Worm (Caenorhabditis elegans) whole organism, L2 larva: ENCODE data around the gene ssp-10.

Source experiments
- C34F6.9 ChIP-seq: fragments of 150-350 bp; optimal IDR thresholded peaks from 2 replicates; lab custom pipeline; 2014; ENCODE audit warnings: missing biosample characterization, missing genetic modification characterization
- F13H6.1 ChIP-seq: sonication (generic microtip); optimal IDR thresholded peaks from 2 replicates; lab custom pipeline; 2016; ENCODE audit warnings: missing genetic modification characterization, missing compliant biosample characterization
- R02D3.7 ChIP-seq: fragments of 150-350 bp; optimal IDR thresholded peaks from 2 replicates; lab custom pipeline; 2014; ENCODE audit warnings: missing biosample characterization, missing genetic modification characterization
- Y55F3AM.14 ChIP-seq: fragments of 200-800 bp; sonication (Bioruptor generic); optimal IDR thresholded peaks from 2 replicates; lab custom pipeline; 2018; ENCODE audit warnings: mild to moderate bottlenecking, missing genetic modification characterization, missing compliant biosample characterization
- aly-2 ChIP-seq: fragments of 150-350 bp; optimal IDR thresholded peaks from 2 replicates; lab custom pipeline; 2014; ENCODE audit warnings: missing biosample characterization, missing genetic modification characterization
- ama-1 ChIP-seq: fragments of 150-350 bp; optimal IDR thresholded peaks from 2 replicates; lab custom pipeline; 2018; ENCODE audit warnings: inconsistent platforms
- blmp-1 ChIP-seq: sonication (generic microtip); optimal IDR thresholded peaks from 2 replicates; lab custom pipeline; 2017; ENCODE audit warnings: missing genetic modification characterization, mild to moderate bottlenecking, missing compliant biosample characterization, antibody characterized with exemption, moderate library complexity; ENCODE audit not compliant: insufficient read depth
- ceh-16 ChIP-seq: fragments of 150-350 bp; optimal IDR thresholded peaks from 2 replicates; lab custom pipeline; 2014; ENCODE audit warnings: missing biosample characterization, missing genetic modification characterization
- crh-2 ChIP-seq: sonication (generic microtip); optimal IDR thresholded peaks from 2 replicates; lab custom pipeline; 2017; ENCODE audit warnings: missing biosample characterization, missing genetic modification characterization
- dmd-4 ChIP-seq: sonication (generic microtip); optimal IDR thresholded peaks from 2 replicates; lab custom pipeline; 2017; ENCODE audit warnings: missing biosample characterization, missing genetic modification characterization
- egl-27 ChIP-seq: sonication (generic microtip); optimal IDR thresholded peaks from 3 replicates; lab custom pipeline; 2017; ENCODE audit warnings: missing biosample characterization, missing genetic modification reagents, missing genetic modification characterization
- elt-1 ChIP-seq: fragments of 150-350 bp; optimal IDR thresholded peaks from 2 replicates; lab custom pipeline; 2014; ENCODE audit warnings: missing biosample characterization, missing genetic modification characterization
- elt-3 ChIP-seq: sonication (generic microtip); optimal IDR thresholded peaks from 2 replicates; lab custom pipeline; 2017; ENCODE audit warnings: missing biosample characterization, missing genetic modification characterization
- fos-1 ChIP-seq: fragments of 150-350 bp; optimal IDR thresholded peaks from 2 replicates; lab custom pipeline; 2014; ENCODE audit warnings: missing biosample characterization, missing genetic modification characterization
- gmeb-1 ChIP-seq: fragments of 150-350 bp; optimal IDR thresholded peaks from 2 replicates; lab custom pipeline; 2014; ENCODE audit warnings: missing biosample characterization, missing genetic modification characterization
- lsy-2 ChIP-seq, 2 experiments: fragments of 150-350 bp in 1 of 2; sonication (generic microtip) in 1 of 2; optimal IDR thresholded peaks; 2 replicates each; lab custom pipeline; 2014 to 2017; ENCODE audit warnings: missing biosample characterization in 2 of 2, missing genetic modification characterization in 2 of 2
- mdl-1 ChIP-seq, 2 experiments: fragments of 150-350 bp in 1 of 2; sonication (generic microtip) in 1 of 2; optimal IDR thresholded peaks; 2 replicates each; lab custom pipeline; 2017; ENCODE audit warnings: missing biosample characterization in 2 of 2, missing genetic modification characterization in 2 of 2
- nhr-10 ChIP-seq: sonication (generic microtip); optimal IDR thresholded peaks from 2 replicates; lab custom pipeline; 2017; ENCODE audit warnings: missing biosample characterization, missing genetic modification characterization
- nhr-12 ChIP-seq: fragments of 150-350 bp; optimal IDR thresholded peaks from 2 replicates; lab custom pipeline; 2014; ENCODE audit warnings: missing biosample characterization, missing genetic modification characterization
- nhr-129 ChIP-seq: fragments of 150-350 bp; optimal IDR thresholded peaks from 2 replicates; lab custom pipeline; 2014; ENCODE audit warnings: missing biosample characterization, missing genetic modification characterization
- nhr-23 ChIP-seq: fragments of 150-350 bp; optimal IDR thresholded peaks from 2 replicates; lab custom pipeline; 2014; ENCODE audit warnings: missing biosample characterization, missing genetic modification reagents, missing genetic modification characterization
- nhr-237 ChIP-seq: fragments of 150-350 bp; optimal IDR thresholded peaks from 2 replicates; lab custom pipeline; 2014; ENCODE audit warnings: missing biosample characterization, missing genetic modification characterization
- nhr-25 ChIP-seq: fragments of 150-350 bp; sonication (generic microtip); optimal IDR thresholded peaks from 3 replicates; lab custom pipeline; 2014; ENCODE audit warnings: missing biosample characterization, missing genetic modification characterization
- peb-1 ChIP-seq: fragments of 150-350 bp; optimal IDR thresholded peaks from 2 replicates; lab custom pipeline; 2014; ENCODE audit warnings: missing biosample characterization, missing genetic modification characterization
- sem-4 ChIP-seq: fragments of 150-350 bp; optimal IDR thresholded peaks from 2 replicates; lab custom pipeline; 2014; ENCODE audit warnings: missing biosample characterization, missing genetic modification reagents, missing genetic modification characterization
- skn-1 ChIP-seq: sonication (generic microtip); optimal IDR thresholded peaks from 2 replicates; lab custom pipeline; 2017; ENCODE audit warnings: missing biosample characterization, missing genetic modification characterization
- sma-9 ChIP-seq, 2 experiments: fragments of 150-350 bp in 1 of 2; sonication (generic microtip) in 1 of 2; optimal IDR thresholded peaks; 2 replicates each; lab custom pipeline; 2014 to 2016; ENCODE audit warnings: missing genetic modification characterization in 2 of 2, mild to moderate bottlenecking in 1 of 2, missing biosample characterization in 1 of 2, missing compliant biosample characterization in 1 of 2, missing genetic modification reagents in 1 of 2, moderate library complexity in 1 of 2
- unc-39 ChIP-seq: fragments of 150-350 bp; optimal IDR thresholded peaks from 2 replicates; lab custom pipeline; 2014; ENCODE audit warnings: missing biosample characterization, missing genetic modification characterization
- unc-55 ChIP-seq: fragments of 150-350 bp; sonication (generic microtip); optimal IDR thresholded peaks from 3 replicates; lab custom pipeline; 2014; ENCODE audit warnings: missing biosample characterization, missing genetic modification reagents, missing genetic modification characterization
- unc-62 ChIP-seq: fragments of 150-350 bp; optimal IDR thresholded peaks from 2 replicates; lab custom pipeline; 2014; ENCODE audit warnings: missing biosample characterization, missing genetic modification reagents, missing genetic modification characterization
- zag-1 ChIP-seq: fragments of 150-350 bp; optimal IDR thresholded peaks from 2 replicates; lab custom pipeline; 2014; ENCODE audit warnings: missing biosample characterization, missing genetic modification characterization
- ztf-1 ChIP-seq: fragments of 200-800 bp; sonication (Bioruptor generic); conservative IDR thresholded peaks from 2 replicates; pipeline ENCODE4 v1.3.6; 2022; ENCODE audit warnings: missing genetic modification characterization, missing compliant biosample characterization
- ztf-4 ChIP-seq: fragments of 150-350 bp; optimal IDR thresholded peaks from 2 replicates; lab custom pipeline; 2014; ENCODE audit warnings: missing biosample characterization, missing genetic modification characterization

Gene ssp-10

DNA sequence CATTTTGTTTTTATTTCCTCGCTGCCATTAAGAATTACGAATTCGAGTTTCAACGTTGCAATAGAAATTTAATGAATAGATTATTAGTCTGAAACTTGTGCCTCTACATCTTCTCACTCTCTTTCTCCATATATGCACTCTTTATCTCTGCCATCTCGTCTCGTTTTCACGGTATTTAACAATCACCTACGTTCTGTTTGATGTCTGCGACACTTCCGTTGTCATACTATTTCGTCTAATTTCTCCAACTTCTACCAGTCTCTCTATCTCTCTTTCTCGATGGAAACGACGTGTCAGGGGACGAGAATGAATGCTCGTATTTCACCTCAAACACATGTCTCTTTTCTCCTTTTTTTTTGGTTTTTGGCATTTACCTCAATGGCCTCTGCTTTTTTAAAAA lies 23.0 kb upstream of the ssp-10 start (continued):
- TF ChIP-seq nhr-12 = no peak
- peak; percentile 61 for TF ChIP-seq ceh-16 (tag; lab: Kevin White, UChicago)
- no peak for TF ChIP-seq sem-4 (tag; lab: Kevin White, UChicago)
- TF ChIP-seq nhr-237 (tag; lab: Kevin White, UChicago) = no peak
- peak; percentile 25 for TF ChIP-seq nhr-25 (tag; lab: Kevin White, UChicago)
- TF ChIP-seq elt-1 (tag; lab: Kevin White, UChicago) = no peak
- TF ChIP-seq fos-1 = peak; percentile 64
- no peak for TF ChIP-seq nhr-23 (tag; lab: Kevin White, UChicago)
- TF ChIP-seq skn-1 (tag; lab: Kevin White, UChicago) = no peak
- peak in 1 of 2 experiments; percentile 23 for TF ChIP-seq mdl-1 (tag; optimal IDR thresholded peaks at IDR 0.05; lab: Kevin White, UChicago)
- TF ChIP-seq aly-2 (tag; lab: Kevin White, UChicago) = no peak
- TF ChIP-seq nhr-10 = no peak
- no peak for TF ChIP-seq ztf-4 (tag; lab: Kevin White, UChicago)
- TF ChIP-seq ztf-1 (GFP tag; lab: Robert Waterston, UW) = no peak
- TF ChIP-seq blmp-1 (tag; lab: Kevin White, UChicago) = peak; percentile 14
- no peak for TF ChIP-seq unc-62 (GFP tag; lab: Kevin White, UChicago)

DNA sequence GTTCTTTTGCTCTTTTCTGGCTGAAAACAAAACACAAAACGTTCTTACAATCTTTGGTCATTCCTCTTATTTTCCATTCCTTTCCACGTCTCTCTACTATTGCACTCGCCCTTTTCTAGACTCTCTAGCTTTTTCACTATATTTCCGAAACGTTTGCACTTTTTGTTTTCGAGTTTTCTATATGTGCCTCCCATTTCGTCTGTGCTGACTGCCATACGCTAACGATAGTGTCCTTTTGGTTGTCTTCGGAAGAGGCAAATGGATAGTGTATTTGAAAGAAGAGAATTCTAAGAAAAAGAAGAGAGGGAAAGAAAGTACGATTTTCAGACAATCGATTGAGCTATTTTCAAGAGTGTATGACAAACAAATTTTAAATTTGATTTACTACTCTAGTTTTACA lies 22.0 kb upstream of the ssp-10 start:
- no peak for TF ChIP-seq elt-3 (tag; lab: Kevin White, UChicago)
- peak; percentile 57 for TF ChIP-seq zag-1 (tag; lab: Kevin White, UChicago)
- peak; percentile 47 for TF ChIP-seq nhr-129 (tag; lab: Kevin White, UChicago)
- TF ChIP-seq nhr-12 = no peak
- no peak for TF ChIP-seq peb-1
- TF ChIP-seq unc-55 (GFP tag; lab: Kevin White, UChicago) = peak; percentile 9
- peak in 1 of 2 experiments; percentile 34 for TF ChIP-seq lsy-2 (tag; optimal IDR thresholded peaks at IDR 0.05; lab: Kevin White, UChicago)
- no peak for TF ChIP-seq unc-39 (tag; lab: Kevin White, UChicago)
- TF ChIP-seq nhr-237 (tag; lab: Kevin White, UChicago) = no peak
- TF ChIP-seq fos-1 = peak; percentile 81
- peak; percentile 78 for TF ChIP-seq crh-2 (tag; lab: Kevin White, UChicago)
- TF ChIP-seq ceh-16 (tag; lab: Kevin White, UChicago) = no peak
- peak; percentile 70 for TF ChIP-seq sma-9 (GFP tag; optimal IDR thresholded peaks at IDR 0.05; lab: Kevin White, UChicago)
- no peak for TF ChIP-seq sma-9 (tag; optimal IDR thresholded peaks at IDR 0.05; lab: Kevin White, UChicago)
- peak; percentile 32 for TF ChIP-seq skn-1 (tag; lab: Kevin White, UChicago)
- TF ChIP-seq unc-62 (GFP tag; lab: Kevin White, UChicago) = no peak
- TF ChIP-seq C34F6.9 (tag; lab: Kevin White, UChicago) = peak; percentile 35
- TF ChIP-seq F13H6.1 (tag; lab: Kevin White, UChicago) = peak; percentile 36
- TF ChIP-seq, all 48 proteins: peak for 10

DNA sequence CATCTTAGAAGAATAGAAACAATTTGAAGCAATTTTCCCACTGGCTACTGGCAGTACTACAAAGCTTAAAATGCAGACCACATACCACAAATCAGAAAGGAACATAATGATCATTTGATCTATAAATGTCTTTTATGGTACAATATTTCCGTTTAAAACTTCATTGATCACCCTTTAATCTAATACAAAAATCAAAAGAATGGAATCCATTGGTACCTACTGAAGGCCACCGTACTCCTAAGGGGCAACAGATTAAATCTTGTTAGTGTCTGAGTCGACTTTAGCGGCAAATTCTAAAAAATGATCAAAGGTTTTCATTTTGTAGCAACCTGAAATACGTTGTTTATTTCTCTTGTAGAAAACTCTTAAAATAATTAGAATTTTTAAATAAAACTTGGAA lies 21.4 kb upstream of the ssp-10 start:
- TF ChIP-seq ceh-16 (tag; lab: Kevin White, UChicago) = no peak
- no peak for TF ChIP-seq unc-55 (GFP tag; lab: Kevin White, UChicago)
- no peak for TF ChIP-seq elt-3 (tag; lab: Kevin White, UChicago)
- TF ChIP-seq gmeb-1 (tag; lab: Kevin White, UChicago) = no peak
- no peak for TF ChIP-seq blmp-1 (tag; lab: Kevin White, UChicago)
- peak; percentile 9 for TF ChIP-seq sma-9 (GFP tag; optimal IDR thresholded peaks at IDR 0.05; lab: Kevin White, UChicago)
- no peak for TF ChIP-seq sma-9 (tag; optimal IDR thresholded peaks at IDR 0.05; lab: Kevin White, UChicago)
- TF ChIP-seq dmd-4 (tag; lab: Kevin White, UChicago) = no peak
- no peak for TF ChIP-seq nhr-237 (tag; lab: Kevin White, UChicago)
- TF ChIP-seq nhr-25 (tag; lab: Kevin White, UChicago) = peak; percentile 53

DNA sequence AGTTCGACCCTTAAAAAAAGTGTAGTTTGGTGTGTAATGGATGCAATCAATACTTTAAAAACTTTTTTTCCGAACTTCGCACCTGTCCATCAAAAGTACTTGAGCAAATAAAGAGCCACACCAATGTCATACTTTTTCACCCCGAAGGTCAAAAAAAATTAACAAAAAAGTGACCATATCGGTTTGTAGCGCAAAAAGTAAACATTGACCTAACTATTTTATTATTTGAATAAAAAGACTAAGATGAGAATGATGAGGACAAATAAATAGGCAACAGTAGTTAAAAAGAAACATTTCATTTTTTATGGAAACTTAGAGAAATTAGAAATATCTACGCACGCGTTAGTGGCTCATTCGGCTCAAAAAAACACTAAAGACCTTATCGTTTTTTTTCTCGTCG lies 18.5 kb upstream of the ssp-10 start:
- TF ChIP-seq ceh-16 (tag; lab: Kevin White, UChicago) (no peak), R02D3.7 (tag; lab: Kevin White, UChicago) (no peak), aly-2 (tag; lab: Kevin White, UChicago) (no peak), nhr-12 (no peak), Y55F3AM.14 (no peak), ama-1 (lab: Kevin White, UChicago) (no peak), zag-1 (tag; lab: Kevin White, UChicago) (no peak), C34F6.9 (tag; lab: Kevin White, UChicago) (no peak), egl-27 (tag; lab: Kevin White, UChicago) (no peak), unc-62 (GFP tag; lab: Kevin White, UChicago) (no peak)
